Worm (Caenorhabditis elegans): ENCODE data around the gene fbxb-119.

The fbxb-119 gene

ce11 chrV:18344194-18344593, 25.8 kb downstream of the fbxb-119 start:
- TF ChIP-seq npax-4 (tag; optimal IDR thresholded peaks at IDR 0.05), result no peak
- TF ChIP-seq unc-42 (tag; optimal IDR thresholded peaks at IDR 0.05), result no peak
- TF ChIP-seq ceh-31 (tag; optimal IDR thresholded peaks at IDR 0.05), result no peak
- no peak for TF ChIP-seq ets-4 (tag; optimal IDR thresholded peaks at IDR 0.05)
- no peak for TF ChIP-seq ceh-6 (GFP tag; optimal IDR thresholded peaks at IDR 0.05)
- no peak for TF ChIP-seq ceh-34 (tag; optimal IDR thresholded peaks at IDR 0.05)
- TF ChIP-seq ceh-19 (GFP tag; optimal IDR thresholded peaks at IDR 0.05), result no peak
- no peak for TF ChIP-seq nhr-232 (tag; optimal IDR thresholded peaks at IDR 0.05)
- TF ChIP-seq ceh-2 (tag; optimal IDR thresholded peaks at IDR 0.05), result no peak
- no peak for TF ChIP-seq ttx-3 (tag; optimal IDR thresholded peaks at IDR 0.05)
- TF ChIP-seq zip-5 (tag; optimal IDR thresholded peaks at IDR 0.05), result no peak
- TF ChIP-seq ztf-16 (tag; optimal IDR thresholded peaks at IDR 0.05), result no peak
- no peak for TF ChIP-seq Y22D7AL.16 (tag; optimal IDR thresholded peaks at IDR 0.05)
- no peak for TF ChIP-seq ceh-48 (tag; optimal IDR thresholded peaks at IDR 0.05)
- TF ChIP-seq dve-1 (tag; optimal IDR thresholded peaks at IDR 0.05), result no peak
- TF ChIP-seq nhr-11 (tag; optimal IDR thresholded peaks at IDR 0.05), result no peak
- TF ChIP-seq hlh-15 (tag; optimal IDR thresholded peaks at IDR 0.05), result no peak
- TF ChIP-seq syd-9 (tag; optimal IDR thresholded peaks at IDR 0.05), result no peak
- no peak for TF ChIP-seq T23F11.4 (GFP tag; optimal IDR thresholded peaks at IDR 0.05)

- TF ChIP-seq elt-2 (tag; optimal IDR thresholded peaks at IDR 0.05) (peak; percentile 99), tbx-7 (tag; optimal IDR thresholded peaks at IDR 0.05) (no peak)
These were observed 27.7 kb downstream of the fbxb-119 start for ce11 chrV:18346080-18346479.

- no peak for TF ChIP-seq ceh-45 (GFP tag; IDR thresholded peaks at IDR 0.05)
- no peak for TF ChIP-seq pqm-1 (tag; optimal IDR thresholded peaks at IDR 0.05)
- no peak for TF ChIP-seq K09A11.1 (tag; optimal IDR thresholded peaks at IDR 0.05; ENCODE audit: insufficient read depth)
- TF ChIP-seq unc-3 (GFP tag; conservative IDR thresholded peaks at IDR 0.05), result no peak
- no peak for TF ChIP-seq unc-3 (tag; optimal IDR thresholded peaks at IDR 0.05)
- no peak for TF ChIP-seq mec-3 (tag; optimal IDR thresholded peaks at IDR 0.05; ENCODE audit: borderline replicate concordance)
- TF ChIP-seq ceh-24 (tag; optimal IDR thresholded peaks at IDR 0.05), result no peak
These were observed 31.6 kb downstream of the fbxb-119 start, which contains the start of gene C08E8.3 for ce11 chrV:18350046-18350445. C08E8.3 (plus strand) TSS chrV:18350129.

DNA sequence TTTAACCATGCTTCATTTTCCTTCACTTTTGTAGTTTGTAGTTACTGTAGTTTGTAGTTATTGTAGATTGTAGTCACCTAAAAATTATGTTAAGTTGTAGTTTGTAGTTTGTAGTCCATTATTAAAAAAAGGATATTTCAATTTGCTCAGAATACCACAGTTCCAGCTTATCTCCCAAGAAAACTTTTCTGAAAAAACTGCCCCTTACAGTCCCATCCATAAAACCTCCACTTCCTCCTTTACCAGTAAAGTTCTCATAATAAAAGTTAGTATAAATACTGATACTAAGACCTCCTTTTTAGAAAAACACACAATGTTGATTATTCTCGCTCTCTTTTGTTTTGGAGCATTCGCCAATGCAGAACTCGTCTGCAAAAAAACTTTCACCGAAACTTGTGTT, 32.3 kb downstream of the fbxb-119 start, which contains the start of gene C08E8.11:
Gene C08E8.11, plus strand, starts transcription at position 301 of the 400 bp plus-strand sequence.
- TF ChIP-seq hlh-13 (GFP tag; optimal IDR thresholded peaks at IDR 0.05), result no peak
- no peak for TF ChIP-seq ama-1 (optimal IDR thresholded peaks at IDR 0.05)
- no peak for TF ChIP-seq hlh-30 (tag; optimal IDR thresholded peaks at IDR 0.05; ENCODE audit: insufficient read depth)
- TF ChIP-seq ttx-3 (tag; optimal IDR thresholded peaks at IDR 0.05), result no peak
- no peak for TF ChIP-seq ceh-45 (GFP tag; IDR thresholded peaks at IDR 0.05)
- TF ChIP-seq dve-1 (tag; optimal IDR thresholded peaks at IDR 0.05), result no peak
- no peak for TF ChIP-seq unc-55 (GFP tag; optimal IDR thresholded peaks at IDR 0.05)
- TF ChIP-seq tbx-7 (tag; optimal IDR thresholded peaks at IDR 0.05), result no peak
- no peak for TF ChIP-seq hlh-15 (tag; optimal IDR thresholded peaks at IDR 0.05)
- TF ChIP-seq ceh-18 (tag; optimal IDR thresholded peaks at IDR 0.05), result no peak
- no peak for TF ChIP-seq sox-4 (tag; optimal IDR thresholded peaks at IDR 0.05)
- no peak for TF ChIP-seq fax-1 (tag; optimal IDR thresholded peaks at IDR 0.05)
- no peak for TF ChIP-seq che-1 (tag; optimal IDR thresholded peaks at IDR 0.05)
- TF ChIP-seq lim-6 (tag; optimal IDR thresholded peaks at IDR 0.05), result no peak
- no peak for TF ChIP-seq ztf-16 (tag; optimal IDR thresholded peaks at IDR 0.05)
- TF ChIP-seq ceh-19 (GFP tag; optimal IDR thresholded peaks at IDR 0.05), result no peak
- TF ChIP-seq dmd-4 (tag; optimal IDR thresholded peaks at IDR 0.05; ENCODE audit: borderline replicate concordance), result no peak
- TF ChIP-seq ceh-2 (tag; optimal IDR thresholded peaks at IDR 0.05), result no peak
- no peak for TF ChIP-seq sdc-2 (tag; optimal IDR thresholded peaks at IDR 0.05)
- no peak for TF ChIP-seq madf-2 (tag; optimal IDR thresholded peaks at IDR 0.05)

Measured in whole organism, late embryonic.